Fruit fly (Drosophila melanogaster): ENCODE data around the gene Cp7Fb.

Cp7Fb gene

dm6 chrX:8444883-8445572, 28.6 kb upstream of the Cp7Fb start (continued):
- TF ChIP-seq eyg (GFP tag; optimal IDR thresholded peaks at IDR 0.05) (no peak), CG7357 (GFP tag; IDR thresholded peaks at IDR 0.05) (no peak; the same call in 2 of the 3 replicates), CG3163 (GFP tag; optimal IDR thresholded peaks at IDR 0.05) (no peak), CG6654 (GFP tag; optimal IDR thresholded peaks at IDR 0.05) (no peak), CG5953 (GFP tag; IDR thresholded peaks at IDR 0.05) (0 out of 2 replicates have a peak, but pooled peaks have one; percentile 10), Mrtf (GFP tag; IDR thresholded peaks at IDR 0.05) (no peak), inv (GFP tag; IDR thresholded peaks at IDR 0.05; ENCODE audit: partially characterized antibody) (no peak), CG10274 (GFP tag; optimal IDR thresholded peaks at IDR 0.05) (no peak), CG7839 (tag; optimal IDR thresholded peaks at IDR 0.05) (peak; percentile 73), CG7271 (tag; optimal IDR thresholded peaks at IDR 0.05) (peak; percentile 23), vnd (GFP tag; IDR thresholded peaks at IDR 0.05; ENCODE audit: partially characterized antibody) (peak; percentile 39; the same call in 2 of the 3 replicates), CG12391 (tag; optimal IDR thresholded peaks at IDR 0.05) (peak; percentile 83), CG17829 (tag; optimal IDR thresholded peaks at IDR 0.05) (peak; percentile 88), CG6813 (GFP tag; optimal IDR thresholded peaks at IDR 0.05) (no peak), CG11247 (GFP tag; IDR thresholded peaks at IDR 0.05) (no peak), cas (GFP tag; IDR thresholded peaks at IDR 0.05) (no peak), Sin3A (optimal IDR thresholded peaks at IDR 0.05) (no peak), CG13424 (tag; optimal IDR thresholded peaks at IDR 0.05) (peak; percentile 69), cg (GFP tag; optimal IDR thresholded peaks at IDR 0.05) (peak; percentile 54), CG3065 (GFP tag; optimal IDR thresholded peaks at IDR 0.05) (no peak), vvl (GFP tag; IDR thresholded peaks at IDR 0.05) (peak; percentile 36; the same call in 1 of the 2 replicates), CG10543 (GFP tag; optimal IDR thresholded peaks at IDR 0.05) (peak; percentile 54), CG2678 (tag; optimal IDR thresholded peaks at IDR 0.05) (peak; percentile 75), CG3407 (GFP tag; optimal IDR thresholded peaks at IDR 0.05) (no peak), sd (tag; optimal IDR thresholded peaks at IDR 0.05) (peak; percentile 20), cato (GFP tag; optimal IDR thresholded peaks at IDR 0.05; ENCODE audit: borderline replicate concordance) (no peak), D19B (GFP tag; optimal IDR thresholded peaks at IDR 0.05) (no peak), B-H1 (GFP tag; IDR thresholded peaks at IDR 0.05) (no peak), CG17359 (tag; optimal IDR thresholded peaks at IDR 0.05) (peak; percentile 60), CG16813 (GFP tag; IDR thresholded peaks at IDR 0.05; ENCODE audit: partially characterized antibody) (no peak), Oli (tag; optimal IDR thresholded peaks at IDR 0.05) (peak; percentile 63), CG31365 (tag; optimal IDR thresholded peaks at IDR 0.05) (no peak), Nf-YB (GFP tag; optimal IDR thresholded peaks at IDR 0.05) (peak; percentile 53), CG3726 (GFP tag; IDR thresholded peaks at IDR 0.05) (no peak), Bgb (GFP tag; IDR thresholded peaks at IDR 0.05; ENCODE audit: partially characterized antibody) (no peak), Dip2 (GFP tag; IDR thresholded peaks at IDR 0.05) (no peak), CG6854 (GFP tag; optimal IDR thresholded peaks at IDR 0.05) (no peak), CG4360 (GFP tag; IDR thresholded peaks at IDR 0.05) (peak; percentile 49), CG10209 (GFP tag; optimal IDR thresholded peaks at IDR 0.05) (peak; percentile 50), CG3838 (GFP tag; optimal IDR thresholded peaks at IDR 0.05) (no peak), Dbx (GFP tag; IDR thresholded peaks at IDR 0.05) (0 out of 3 replicates have a peak, but pooled peaks have one; percentile 19), lab (GFP tag; optimal IDR thresholded peaks at IDR 0.05) (peak; percentile 61), sens (GFP tag) (peak; percentile 28), CG34422 (GFP tag; IDR thresholded peaks at IDR 0.05) (no peak; the same call in 2 of the 3 replicates), CG9215 (GFP tag; IDR thresholded peaks at IDR 0.05) (no peak), zen (tag; optimal IDR thresholded peaks at IDR 0.05) (peak; percentile 73), CG13287 (GFP tag; IDR thresholded peaks at IDR 0.05; ENCODE audit: partially characterized antibody) (no peak), klu (GFP tag; IDR thresholded peaks at IDR 0.05) (no peak), CG2202 (tag; optimal IDR thresholded peaks at IDR 0.05) (no peak)

All from whole organism, embryonic.